Fruit fly (Drosophila melanogaster) whole organism, wandering third instar larva: ENCODE data around the gene CG15625.

Source experiments
- Abd-B ChIP-seq: fragments of >200 bp; optimal IDR thresholded peaks from 2 replicates; lab custom pipeline; 2017; ENCODE audit warnings: missing biosample characterization, missing genetic modification characterization
- CG32264 ChIP-seq: fragments of 200-800 bp; sonication (Bioruptor generic); optimal IDR thresholded peaks from 2 replicates; lab custom pipeline; 2016; ENCODE audit warnings: missing biosample characterization, missing genetic modification characterization
- CG9705 ChIP-seq: fragments of 200-800 bp; sonication (Bioruptor generic); optimal IDR thresholded peaks from 2 replicates; lab custom pipeline; 2018; ENCODE audit warnings: missing biosample characterization, mild to moderate bottlenecking, missing genetic modification characterization
- CrebA ChIP-seq: fragments of 200-800 bp; sonication (Bioruptor generic); optimal IDR thresholded peaks from 2 replicates; lab custom pipeline; 2016; ENCODE audit warnings: missing biosample characterization, mild to moderate bottlenecking, missing genetic modification characterization, borderline replicate concordance
- Dfd ChIP-seq: fragments of >200 bp; optimal IDR thresholded peaks from 2 replicates; lab custom pipeline; 2017; ENCODE audit warnings: missing biosample characterization, missing genetic modification characterization
- Dif ChIP-seq: fragments of 200-275, 200-300 bp; sonication (Bioruptor generic); optimal IDR thresholded peaks from 2 replicates; lab custom pipeline; 2018; ENCODE audit warnings: missing biosample characterization, missing genetic modification characterization; ENCODE audit not compliant: partially characterized antibody
- GATAd ChIP-seq: sonication (Bioruptor generic); optimal IDR thresholded peaks from 2 replicates; lab custom pipeline; 2016; ENCODE audit warnings: missing biosample characterization, missing genetic modification characterization
- HLH106 ChIP-seq: fragments of 200-800 bp; optimal IDR thresholded peaks from 3 replicates; lab custom pipeline; 2019; ENCODE audit warnings: missing biosample characterization, mild to moderate bottlenecking, missing genetic modification characterization, moderate library complexity
- Hnf4 ChIP-seq: fragments of 200-800 bp; sonication (Bioruptor generic); optimal IDR thresholded peaks from 2 replicates; lab custom pipeline; 2016; ENCODE audit warnings: missing biosample characterization, mild to moderate bottlenecking, missing genetic modification characterization
- Hr78 ChIP-seq: fragments of >200 bp; optimal IDR thresholded peaks from 2 replicates; lab custom pipeline; 2017; ENCODE audit warnings: missing biosample characterization, missing genetic modification characterization
- Hr83 ChIP-seq: fragments of 200-300 bp; sonication (Bioruptor generic); optimal IDR thresholded peaks from 2 replicates; lab custom pipeline; 2016; ENCODE audit warnings: missing biosample characterization, mild to moderate bottlenecking, missing genetic modification characterization, moderate library complexity; ENCODE audit not compliant: poor library complexity, severe bottlenecking
- Jra ChIP-seq: sonication (Bioruptor generic); optimal IDR thresholded peaks from 2 replicates; lab custom pipeline; 2016; ENCODE audit warnings: missing biosample characterization, missing genetic modification characterization
- Mio ChIP-seq: sonication (Bioruptor generic); optimal IDR thresholded peaks from 2 replicates; lab custom pipeline; 2016; ENCODE audit warnings: missing biosample characterization, missing genetic modification characterization
- Myc ChIP-seq: fragments of >200 bp; optimal IDR thresholded peaks from 2 replicates; lab custom pipeline; 2017
- N ChIP-seq: fragments of >200 bp; optimal IDR thresholded peaks from 2 replicates; lab custom pipeline; 2018; ENCODE audit warnings: missing biosample characterization, missing external identifiers, missing genetic modification characterization
- OdsH ChIP-seq: fragments of 200-800 bp; sonication (Bioruptor generic); optimal IDR thresholded peaks from 2 replicates; lab custom pipeline; 2016; ENCODE audit warnings: missing biosample characterization, mild to moderate bottlenecking, missing genetic modification characterization
- Rel ChIP-seq, 2 experiments: fragments of 200-800 bp; sonication (Bioruptor generic) in 1 of 2; optimal IDR thresholded peaks; 2 replicates in 1 of 2; 3 replicates in 1 of 2; lab custom pipeline; 2016 to 2019; ENCODE audit warnings: mild to moderate bottlenecking in 2 of 2, missing biosample characterization in 2 of 2, missing genetic modification characterization in 2 of 2, moderate library complexity in 1 of 2
- Sp1 ChIP-seq: fragments of 200-800 bp; sonication (Bioruptor generic); optimal IDR thresholded peaks from 3 replicates; lab custom pipeline; 2019; ENCODE audit warnings: missing biosample characterization, mild to moderate bottlenecking, missing genetic modification characterization, moderate library complexity
- Vsx2 ChIP-seq: fragments of 200-300, 225-300 bp; sonication (Bioruptor generic); optimal IDR thresholded peaks from 2 replicates; lab custom pipeline; 2018; ENCODE audit warnings: missing biosample characterization, missing genetic modification characterization; ENCODE audit not compliant: partially characterized antibody
- br ChIP-seq: fragments of 200-800 bp; sonication (Bioruptor generic); optimal IDR thresholded peaks from 2 replicates; lab custom pipeline; 2016; ENCODE audit warnings: missing biosample characterization, missing genetic modification characterization
- brk ChIP-seq: fragments of 200-800 bp; sonication (Bioruptor generic); optimal IDR thresholded peaks from 2 replicates; lab custom pipeline; 2016; ENCODE audit warnings: missing biosample characterization, mild to moderate bottlenecking, missing genetic modification characterization
- dl ChIP-seq, 2 experiments: fragments of 175-275, 200-275 bp in 1 of 2; fragments of 200-275 bp in 1 of 2; sonication (Bioruptor generic); optimal IDR thresholded peaks; lab custom pipeline; 2018; ENCODE audit warnings: mild to moderate bottlenecking in 2 of 2, missing biosample characterization in 2 of 2, missing genetic modification characterization in 2 of 2, moderate library complexity in 2 of 2; ENCODE audit not compliant: partially characterized antibody in 2 of 2, insufficient read depth in 1 of 2
- dmrt93B ChIP-seq: fragments of 200-800 bp; sonication (Bioruptor generic); optimal IDR thresholded peaks from 2 replicates; lab custom pipeline; 2018; ENCODE audit warnings: missing biosample characterization, mild to moderate bottlenecking, missing genetic modification characterization
- dsf ChIP-seq: sonication (Bioruptor generic); optimal IDR thresholded peaks from 2 replicates; lab custom pipeline; 2016; ENCODE audit warnings: missing biosample characterization, missing genetic modification characterization, borderline replicate concordance
- ey ChIP-seq: fragments of 200-800 bp; sonication (Bioruptor generic); optimal IDR thresholded peaks from 2 replicates; lab custom pipeline; 2016; ENCODE audit warnings: missing biosample characterization, missing genetic modification characterization
- foxo ChIP-seq, 2 experiments: fragments of 200-800 bp; sonication (Bioruptor generic); optimal IDR thresholded peaks; 2 replicates in 1 of 2; 3 replicates in 1 of 2; lab custom pipeline; 2016 to 2017; ENCODE audit warnings: missing biosample characterization in 2 of 2, missing genetic modification characterization in 2 of 2
- fru ChIP-seq: fragments of 200-800 bp; sonication (Bioruptor generic); optimal IDR thresholded peaks from 3 replicates; lab custom pipeline; 2016; ENCODE audit warnings: missing biosample characterization, mild to moderate bottlenecking, missing genetic modification characterization
- h ChIP-seq: fragments of 200-800 bp; sonication (Bioruptor generic); optimal IDR thresholded peaks from 3 replicates; lab custom pipeline; 2016; ENCODE audit warnings: missing biosample characterization, mild to moderate bottlenecking, missing genetic modification characterization
- jim ChIP-seq: fragments of 175-275, 200-325 bp; sonication (Bioruptor generic); optimal IDR thresholded peaks from 2 replicates; lab custom pipeline; 2016; ENCODE audit warnings: missing biosample characterization, mild to moderate bottlenecking, missing genetic modification characterization
- lola ChIP-seq: fragments of >200 bp; optimal IDR thresholded peaks from 2 replicates; lab custom pipeline; 2017; ENCODE audit warnings: missing biosample characterization, missing genetic modification characterization
- pan ChIP-seq: fragments of >200 bp; optimal IDR thresholded peaks from 2 replicates; lab custom pipeline; 2017
- psq ChIP-seq: fragments of 200-800 bp; sonication (Bioruptor generic); optimal IDR thresholded peaks from 3 replicates; lab custom pipeline; 2017; ENCODE audit warnings: missing biosample characterization, mild to moderate bottlenecking, missing genetic modification characterization, moderate library complexity
- rgr ChIP-seq: fragments of 200-800 bp; sonication (Bioruptor generic); optimal IDR thresholded peaks from 3 replicates; lab custom pipeline; 2016; ENCODE audit warnings: missing biosample characterization, mild to moderate bottlenecking, missing genetic modification characterization
- sage ChIP-seq: fragments of 200-800 bp; sonication (Bioruptor generic); optimal IDR thresholded peaks from 2 replicates; lab custom pipeline; 2016; ENCODE audit warnings: missing biosample characterization, mild to moderate bottlenecking, missing genetic modification characterization
- sv ChIP-seq: fragments of 200-800 bp; sonication (Bioruptor generic); optimal IDR thresholded peaks from 3 replicates; lab custom pipeline; 2016; ENCODE audit warnings: missing biosample characterization, missing genetic modification characterization
- tai ChIP-seq: sonication (Bioruptor generic); optimal IDR thresholded peaks from 2 replicates; lab custom pipeline; 2016; ENCODE audit warnings: missing biosample characterization, missing genetic modification characterization
- usp ChIP-seq: fragments of >200 bp; optimal IDR thresholded peaks from 2 replicates; lab custom pipeline; 2017; ENCODE audit warnings: missing biosample characterization, missing genetic modification characterization
- woc ChIP-seq: sonication (Bioruptor generic); optimal IDR thresholded peaks from 2 replicates; lab custom pipeline; 2016; ENCODE audit warnings: missing biosample characterization, mild to moderate bottlenecking, missing genetic modification characterization

Gene CG15625

dm6 chr2L:4850356-4850755 lies 39.4 kb upstream of the CG15625 start, which contains the start of the genes mRpS2 and Mon1:
Gene mRpS2, minus strand, starts transcription at chr2L:4850419.
Gene Mon1, plus strand, starts transcription at chr2L:4850641.
- TF ChIP-seq pan (lab: Kevin White, UChicago) (no peak), jim (peak; percentile 43), tai (no peak), Rel (GFP tag; optimal IDR thresholded peaks at IDR 0.05; lab: Kevin White, UChicago) (peak; percentile 4), Rel (tag; optimal IDR thresholded peaks at IDR 0.05; lab: Kevin White, UChicago) (peak; percentile 69), Jra (GFP tag; lab: Kevin White, UChicago) (peak; percentile 82), Mio (GFP tag; lab: Kevin White, UChicago) (no peak), Sp1 (GFP tag; lab: Kevin White, UChicago) (peak; percentile 93), Hr78 (GFP tag; lab: Kevin White, UChicago) (no peak), dl (GFP tag; optimal IDR thresholded peaks at IDR 0.05; lab: Kevin White, UChicago; ENCODE audit: insufficient read depth in 1 of 2, partially characterized antibody in 2 of 2) (no peak), Abd-B (no peak), Myc (peak; percentile 34), h (GFP tag; lab: Kevin White, UChicago) (peak; percentile 90), GATAd (GFP tag; lab: Kevin White, UChicago) (peak; percentile 86), sv (GFP tag; lab: Kevin White, UChicago) (peak; percentile 93), Vsx2 (GFP tag; lab: Kevin White, UChicago) (no peak), foxo (GFP tag; optimal IDR thresholded peaks at IDR 0.05; lab: Kevin White, UChicago) (peak in 1 of 2 experiments; percentile 96), Hnf4 (peak; percentile 93), HLH106 (peak; percentile 97), brk (GFP tag; lab: Kevin White, UChicago) (no peak), dmrt93B (GFP tag; lab: Kevin White, UChicago) (peak; percentile 86), rgr (GFP tag; lab: Kevin White, UChicago) (peak; percentile 96), Hr83 (GFP tag; lab: Kevin White, UChicago) (peak; percentile 89), Dif (GFP tag; lab: Kevin White, UChicago) (no peak), OdsH (GFP tag; lab: Kevin White, UChicago) (peak; percentile 94), dsf (GFP tag; lab: Kevin White, UChicago) (peak; percentile 74), lola (GFP tag; lab: Kevin White, UChicago) (no peak), sage (peak; percentile 81), CrebA (GFP tag; lab: Kevin White, UChicago) (no peak), br (GFP tag; lab: Kevin White, UChicago) (peak; percentile 83), fru (peak; percentile 88), usp (no peak), N (GFP tag; lab: Kevin White, UChicago) (no peak), woc (GFP tag; lab: Kevin White, UChicago) (peak; percentile 62), ey (GFP tag; lab: Kevin White, UChicago) (peak; percentile 83), CG32264 (GFP tag; lab: Kevin White, UChicago) (peak; percentile 66), CG9705 (peak; percentile 86), Dfd (GFP tag; lab: Kevin White, UChicago) (no peak), psq (GFP tag; lab: Kevin White, UChicago) (peak; percentile 91)

DNA sequence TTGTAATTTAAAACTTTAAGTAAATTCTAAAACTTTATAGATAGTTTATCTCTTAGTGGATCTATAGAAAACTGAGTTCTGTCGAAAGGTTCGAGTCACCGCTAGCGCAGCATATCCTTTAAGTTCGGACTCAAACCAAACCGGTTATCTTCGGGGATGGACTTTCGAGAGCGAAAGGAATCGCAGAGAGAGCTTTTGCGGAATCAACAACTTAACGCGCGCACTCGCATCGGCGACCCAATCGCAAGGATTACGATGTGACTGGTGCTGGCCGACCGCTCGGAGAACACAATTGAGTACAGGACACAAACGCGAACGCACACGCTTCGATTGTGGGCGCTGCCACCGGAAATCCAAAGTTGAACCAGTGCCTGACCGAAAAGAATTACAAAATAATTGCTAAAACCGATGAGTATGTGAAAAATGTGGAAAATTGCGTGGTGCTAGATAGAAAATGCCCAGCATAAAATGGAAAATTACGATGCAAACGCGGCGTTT lies 37.1 kb upstream of the CG15625 start, which contains the start of gene smog:
TSS of gene smog (plus strand) at position 260 of the 498 bp plus-strand sequence.
- TF ChIP-seq woc (GFP tag; lab: Kevin White, UChicago) (no peak), Sp1 (GFP tag; lab: Kevin White, UChicago) (no peak), N (GFP tag; lab: Kevin White, UChicago) (no peak), rgr (GFP tag; lab: Kevin White, UChicago) (no peak), ey (GFP tag; lab: Kevin White, UChicago) (no peak), Dif (GFP tag; lab: Kevin White, UChicago) (no peak), CG9705 (no peak), Jra (GFP tag; lab: Kevin White, UChicago) (no peak), brk (GFP tag; lab: Kevin White, UChicago) (no peak), dsf (GFP tag; lab: Kevin White, UChicago) (no peak), dl (GFP tag; optimal IDR thresholded peaks at IDR 0.05; lab: Kevin White, UChicago; ENCODE audit: insufficient read depth in 1 of 2, partially characterized antibody in 2 of 2) (no peak), GATAd (GFP tag; lab: Kevin White, UChicago) (no peak), psq (GFP tag; lab: Kevin White, UChicago) (no peak), h (GFP tag; lab: Kevin White, UChicago) (no peak), sage (no peak), Hnf4 (no peak), OdsH (GFP tag; lab: Kevin White, UChicago) (no peak)
